Fruit fly (Drosophila melanogaster) whole organism, prepupa: ENCODE measurements around the gene Cyp313a1.

Experiments
- CG3032 ChIP-seq: fragments of 200-800 bp; optimal IDR thresholded peaks from 2 replicates; lab custom pipeline; 2019; ENCODE audit warnings: missing biosample characterization, mild to moderate bottlenecking, missing genetic modification characterization, moderate library complexity
- CG8632 ChIP-seq: fragments of 200-800 bp; sonication (Bioruptor generic); optimal IDR thresholded peaks from 3 replicates; lab custom pipeline; 2016; ENCODE audit warnings: missing biosample characterization, missing genetic modification characterization
- Sox15 ChIP-seq: fragments of 200-800 bp; sonication (Bioruptor generic); optimal IDR thresholded peaks from 3 replicates; lab custom pipeline; 2016; ENCODE audit warnings: missing biosample characterization, missing genetic modification characterization
- dac ChIP-seq: fragments of 200-800 bp; sonication (Bioruptor generic); optimal IDR thresholded peaks from 2 replicates; lab custom pipeline; 2017; ENCODE audit warnings: missing biosample characterization, mild to moderate bottlenecking, missing genetic modification characterization
- vri ChIP-seq: fragments of 200-800 bp; sonication (Bioruptor generic); optimal IDR thresholded peaks from 3 replicates; lab custom pipeline; 2016; ENCODE audit warnings: missing biosample characterization, mild to moderate bottlenecking, missing genetic modification characterization

DNA sequence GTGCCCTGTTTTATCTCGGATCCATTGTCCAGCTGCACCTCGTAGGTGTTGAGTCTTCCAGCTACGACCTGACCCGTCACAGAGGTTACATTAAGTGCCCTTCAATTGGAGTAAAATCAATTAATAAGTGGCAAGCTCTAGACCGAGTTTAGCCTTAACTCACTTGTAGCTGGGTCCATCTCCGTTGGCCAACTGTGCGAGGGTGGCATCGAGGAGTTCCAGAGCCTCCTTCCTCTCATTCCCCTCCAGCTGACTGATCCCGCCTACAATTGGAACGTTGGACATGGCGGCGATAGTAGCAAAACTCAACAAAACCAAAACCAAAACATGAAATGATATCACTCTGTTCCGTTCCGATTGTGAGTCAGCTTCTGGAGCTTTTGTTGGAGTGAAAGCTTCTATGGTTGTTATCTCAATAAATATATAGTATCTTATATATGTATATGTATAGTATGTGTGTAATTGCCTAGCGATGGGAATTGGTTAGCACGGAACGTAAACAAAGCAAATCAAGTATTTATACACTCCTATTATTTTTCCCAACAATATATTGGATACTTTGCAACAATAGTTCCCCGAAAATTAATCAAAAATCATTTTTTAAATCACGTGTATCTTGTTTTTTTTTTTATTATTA is 47.8 kb downstream of the Cyp313a1 start, which contains the start of gene CG8066:
- TF ChIP-seq CG8632 (no peak), dac (GFP tag; lab: Kevin White, UChicago) (no peak), CG3032 (tag; lab: Kevin White, UChicago) (no peak), vri (GFP tag; lab: Kevin White, UChicago) (peak; percentile 22), Sox15 (no peak)
